Fruit fly (Drosophila melanogaster) whole organism, prepupa: ENCODE results near the gene CG9784.
A peak's percentile ranks its signal among the peaks of the same experiment; 100 is the strongest.

ENCODE experiments used
- Blimp-1 ChIP-seq: fragments of 200-800 bp; sonication (Bioruptor generic); optimal IDR thresholded peaks from 3 replicates; lab custom pipeline; 2017; ENCODE audit warnings: missing biosample characterization, missing genetic modification characterization, mild to moderate bottlenecking, moderate library complexity, missing genetic modification reagents
- CG10631 ChIP-seq: fragments of 200-800 bp; sonication (Bioruptor generic); optimal IDR thresholded peaks from 2 replicates; lab custom pipeline; 2016; ENCODE audit warnings: missing biosample characterization, missing genetic modification characterization
- CG10669 ChIP-seq: fragments of 200-800 bp; sonication (Bioruptor generic); optimal IDR thresholded peaks from 3 replicates; lab custom pipeline; 2018; ENCODE audit warnings: missing biosample characterization, mild to moderate bottlenecking, missing genetic modification characterization, moderate library complexity
- CG11294 ChIP-seq: fragments of 200-800 bp; sonication (Bioruptor generic); IDR thresholded peaks from 2 replicates; pipeline ENCODE4 v1.3.6; 2022; ENCODE audit warnings: missing biosample characterization, missing genetic modification characterization
- CG11762 ChIP-seq: fragments of 200-800 bp; sonication (Bioruptor generic); optimal IDR thresholded peaks from 3 replicates; lab custom pipeline; 2016; ENCODE audit warnings: missing biosample characterization, missing genetic modification characterization; ENCODE audit not compliant: insufficient read depth
- CG15336 ChIP-seq: fragments of 200-800 bp; sonication (Bioruptor generic); IDR thresholded peaks from 2 replicates; pipeline ENCODE4 v1.3.6; 2022; ENCODE audit warnings: missing biosample characterization, missing genetic modification characterization
- CG1621 ChIP-seq: fragments of 200-800 bp; sonication (Bioruptor generic); optimal IDR thresholded peaks from 3 replicates; lab custom pipeline; 2018; ENCODE audit warnings: missing biosample characterization, mild to moderate bottlenecking, missing genetic modification characterization
- CG16779 ChIP-seq: fragments of 200-800 bp; sonication (Bioruptor generic); optimal IDR thresholded peaks from 3 replicates; lab custom pipeline; 2017; ENCODE audit warnings: missing biosample characterization, mild to moderate bottlenecking, missing genetic modification characterization
- CG3032 ChIP-seq: fragments of 200-800 bp; optimal IDR thresholded peaks from 2 replicates; lab custom pipeline; 2019; ENCODE audit warnings: missing biosample characterization, mild to moderate bottlenecking, missing genetic modification characterization, moderate library complexity
- CG31627 ChIP-seq: fragments of 200-800 bp; sonication (Bioruptor generic); optimal IDR thresholded peaks from 3 replicates; lab custom pipeline; 2016; ENCODE audit warnings: missing biosample characterization, missing genetic modification characterization
- CG32006 ChIP-seq: fragments of 200-800 bp; sonication (Bioruptor generic); optimal IDR thresholded peaks from 3 replicates; lab custom pipeline; 2017; ENCODE audit warnings: missing biosample characterization, mild to moderate bottlenecking, missing genetic modification characterization
- CG34406 ChIP-seq: fragments of 200-800 bp; sonication (Bioruptor generic); optimal IDR thresholded peaks from 3 replicates; lab custom pipeline; 2016; ENCODE audit warnings: missing biosample characterization, missing genetic modification characterization
- CG4318 ChIP-seq: fragments of 200-800 bp; sonication (Bioruptor generic); optimal IDR thresholded peaks from 3 replicates; lab custom pipeline; 2017; ENCODE audit warnings: missing biosample characterization, mild to moderate bottlenecking, missing genetic modification characterization
- CG6163 ChIP-seq: fragments of 200-800 bp; sonication (Bioruptor generic); IDR thresholded peaks from 3 replicates; pipeline ENCODE4 v1.3.6; 2022; ENCODE audit warnings: missing biosample characterization, missing genetic modification characterization
- CG6792 ChIP-seq: fragments of 200-800 bp; sonication (Bioruptor generic); optimal IDR thresholded peaks from 3 replicates; lab custom pipeline; 2016; ENCODE audit warnings: missing biosample characterization, missing genetic modification characterization
- CG6808 ChIP-seq: fragments of 200-800 bp; sonication (Bioruptor generic); optimal IDR thresholded peaks from 3 replicates; lab custom pipeline; 2017; ENCODE audit warnings: missing biosample characterization, missing genetic modification characterization, mild to moderate bottlenecking, moderate library complexity, missing genetic modification reagents
- CG6854 ChIP-seq: fragments of 200-800 bp; sonication (Bioruptor generic); optimal IDR thresholded peaks from 2 replicates; lab custom pipeline; 2017; ENCODE audit warnings: missing biosample characterization, mild to moderate bottlenecking, missing genetic modification characterization
- CG7368 ChIP-seq: fragments of 200-800 bp; sonication (Bioruptor generic); optimal IDR thresholded peaks from 3 replicates; lab custom pipeline; 2016; ENCODE audit warnings: missing biosample characterization, missing genetic modification characterization
- CG8119 ChIP-seq: fragments of 200-800 bp; sonication (Bioruptor generic); IDR thresholded peaks from 3 replicates; pipeline ENCODE4 v1.3.6; 2022; ENCODE audit warnings: missing biosample characterization, missing genetic modification characterization
- CG8319 ChIP-seq: fragments of 200-800 bp; sonication (Bioruptor generic); optimal IDR thresholded peaks from 3 replicates; lab custom pipeline; 2016; ENCODE audit warnings: missing biosample characterization, missing genetic modification characterization
- CG8632 ChIP-seq: fragments of 200-800 bp; sonication (Bioruptor generic); optimal IDR thresholded peaks from 3 replicates; lab custom pipeline; 2016; ENCODE audit warnings: missing biosample characterization, missing genetic modification characterization
- CG9139 ChIP-seq: fragments of 200-800 bp; sonication (Bioruptor generic); optimal IDR thresholded peaks from 3 replicates; lab custom pipeline; 2017; ENCODE audit warnings: missing biosample characterization, mild to moderate bottlenecking, missing genetic modification characterization
- Eip75B ChIP-seq: fragments of 200-800 bp; sonication (Bioruptor generic); optimal IDR thresholded peaks from 3 replicates; lab custom pipeline; 2016; ENCODE audit warnings: missing biosample characterization, missing genetic modification characterization
- Eip78C ChIP-seq: fragments of 200-800 bp; sonication (Bioruptor generic); peaks from one replicate; lab custom pipeline; 2016; ENCODE audit warnings: missing biosample characterization, missing genetic modification characterization
- Eip93F ChIP-seq: fragments of 200-800 bp; sonication (Bioruptor generic); optimal IDR thresholded peaks from 2 replicates; lab custom pipeline; 2016; ENCODE audit warnings: missing biosample characterization, mild to moderate bottlenecking, missing genetic modification characterization
- Ets21C ChIP-seq: fragments of 200-800 bp; sonication (Bioruptor generic); optimal IDR thresholded peaks from 3 replicates; lab custom pipeline; 2016; ENCODE audit warnings: missing biosample characterization, missing genetic modification characterization
- Ets96B ChIP-seq: fragments of 200-800 bp; optimal IDR thresholded peaks from 2 replicates; lab custom pipeline; 2019; ENCODE audit warnings: missing biosample characterization, mild to moderate bottlenecking, missing genetic modification characterization, moderate library complexity
- Gug ChIP-seq: fragments of 200-800 bp; sonication (Bioruptor generic); IDR thresholded peaks from 2 replicates; pipeline ENCODE4 v1.3.6; 2022; ENCODE audit warnings: missing biosample characterization, missing genetic modification characterization
- Hr38 ChIP-seq: sonication (Bioruptor generic); optimal IDR thresholded peaks from 2 replicates; lab custom pipeline; 2016; ENCODE audit warnings: missing biosample characterization, missing genetic modification characterization
- Hr39 ChIP-seq: fragments of 200-800 bp; sonication (Bioruptor generic); optimal IDR thresholded peaks from 2 replicates; lab custom pipeline; 2016; ENCODE audit warnings: missing biosample characterization, missing genetic modification characterization
- Hr4 ChIP-seq: fragments of 200-800 bp; sonication (Bioruptor generic); optimal IDR thresholded peaks from 3 replicates; lab custom pipeline; 2016; ENCODE audit warnings: missing biosample characterization, missing genetic modification characterization
- Met ChIP-seq: fragments of 200-800 bp; sonication (Bioruptor generic); optimal IDR thresholded peaks from 3 replicates; lab custom pipeline; 2016; ENCODE audit warnings: missing biosample characterization, missing genetic modification characterization
- OdsH ChIP-seq: fragments of 200-800 bp; sonication (Bioruptor generic); optimal IDR thresholded peaks from 3 replicates; lab custom pipeline; 2016; ENCODE audit warnings: missing biosample characterization, missing genetic modification characterization
- Sox102F ChIP-seq: fragments of 200-800 bp; sonication (Bioruptor generic); optimal IDR thresholded peaks from 2 replicates; lab custom pipeline; 2016; ENCODE audit warnings: missing biosample characterization, mild to moderate bottlenecking, missing genetic modification characterization
- Sox14 ChIP-seq: fragments of 200-800 bp; sonication (Bioruptor generic); optimal IDR thresholded peaks from 3 replicates; lab custom pipeline; 2016; ENCODE audit warnings: missing biosample characterization, missing genetic modification characterization
- Sox15 ChIP-seq: fragments of 200-800 bp; sonication (Bioruptor generic); optimal IDR thresholded peaks from 3 replicates; lab custom pipeline; 2016; ENCODE audit warnings: missing biosample characterization, missing genetic modification characterization
- achi ChIP-seq: fragments of 200-800 bp; sonication (Bioruptor generic); optimal IDR thresholded peaks from 3 replicates; lab custom pipeline; 2016; ENCODE audit warnings: missing biosample characterization, missing genetic modification characterization
- acj6 ChIP-seq: fragments of 200-800 bp; sonication (Bioruptor generic); optimal IDR thresholded peaks from 3 replicates; lab custom pipeline; 2016; ENCODE audit warnings: missing biosample characterization, missing genetic modification characterization
- cyc ChIP-seq: fragments of 200-800 bp; sonication (Bioruptor generic); optimal IDR thresholded peaks from 3 replicates; lab custom pipeline; 2016; ENCODE audit warnings: missing biosample characterization, missing genetic modification characterization
- dac ChIP-seq: fragments of 200-800 bp; sonication (Bioruptor generic); optimal IDR thresholded peaks from 2 replicates; lab custom pipeline; 2017; ENCODE audit warnings: missing biosample characterization, mild to moderate bottlenecking, missing genetic modification characterization
- dsx ChIP-seq: fragments of 200-800 bp; optimal IDR thresholded peaks from 3 replicates; lab custom pipeline; 2019; ENCODE audit warnings: missing biosample characterization, mild to moderate bottlenecking, missing genetic modification characterization, moderate library complexity; ENCODE audit not compliant: poor library complexity, severe bottlenecking
- eg ChIP-seq: fragments of 200-800 bp; sonication (Bioruptor generic); IDR thresholded peaks from 3 replicates; pipeline ENCODE4 v1.3.6; 2022; ENCODE audit warnings: missing biosample characterization, missing genetic modification characterization
- esn ChIP-seq: fragments of 200-800 bp; sonication (Bioruptor generic); optimal IDR thresholded peaks from 2 replicates; lab custom pipeline; 2016; ENCODE audit warnings: missing biosample characterization, mild to moderate bottlenecking, missing genetic modification characterization, moderate library complexity
- fd59A ChIP-seq: fragments of 200-800 bp; sonication (Bioruptor generic); optimal IDR thresholded peaks from 2 replicates; lab custom pipeline; 2017; ENCODE audit warnings: missing biosample characterization, mild to moderate bottlenecking, missing genetic modification characterization, missing genetic modification reagents
- fd85E ChIP-seq: fragments of 200-800 bp; sonication (Bioruptor generic); optimal IDR thresholded peaks from 3 replicates; lab custom pipeline; 2016; ENCODE audit warnings: missing biosample characterization, missing genetic modification characterization
- lz ChIP-seq: fragments of 200-800 bp; sonication (Bioruptor generic); optimal IDR thresholded peaks from 3 replicates; lab custom pipeline; 2016; ENCODE audit warnings: missing biosample characterization, missing genetic modification characterization
- net ChIP-seq: fragments of 200-800 bp; sonication (Bioruptor generic); optimal IDR thresholded peaks from 3 replicates; lab custom pipeline; 2016; ENCODE audit warnings: missing biosample characterization, missing genetic modification characterization
- pdm3 ChIP-seq: fragments of 200-800 bp; sonication (Bioruptor generic); optimal IDR thresholded peaks from 3 replicates; lab custom pipeline; 2016; ENCODE audit warnings: missing biosample characterization, missing genetic modification characterization
- salr ChIP-seq, 2 experiments: fragments of 200-800 bp; sonication (Bioruptor generic); optimal IDR thresholded peaks; 3 replicates each; lab custom pipeline; 2016 to 2018; ENCODE audit warnings: missing biosample characterization in 2 of 2, missing genetic modification characterization in 2 of 2, mild to moderate bottlenecking in 1 of 2
- svp ChIP-seq: fragments of 200-800 bp; sonication (Bioruptor generic); peaks from one replicate; lab custom pipeline; 2016; ENCODE audit warnings: missing biosample characterization, missing genetic modification characterization
- topi ChIP-seq: fragments of 200-800 bp; sonication (Bioruptor generic); optimal IDR thresholded peaks from 3 replicates; lab custom pipeline; 2016; ENCODE audit warnings: missing biosample characterization, missing genetic modification characterization
- vri ChIP-seq: fragments of 200-800 bp; sonication (Bioruptor generic); optimal IDR thresholded peaks from 3 replicates; lab custom pipeline; 2016; ENCODE audit warnings: missing biosample characterization, mild to moderate bottlenecking, missing genetic modification characterization

Gene CG9784

DNA sequence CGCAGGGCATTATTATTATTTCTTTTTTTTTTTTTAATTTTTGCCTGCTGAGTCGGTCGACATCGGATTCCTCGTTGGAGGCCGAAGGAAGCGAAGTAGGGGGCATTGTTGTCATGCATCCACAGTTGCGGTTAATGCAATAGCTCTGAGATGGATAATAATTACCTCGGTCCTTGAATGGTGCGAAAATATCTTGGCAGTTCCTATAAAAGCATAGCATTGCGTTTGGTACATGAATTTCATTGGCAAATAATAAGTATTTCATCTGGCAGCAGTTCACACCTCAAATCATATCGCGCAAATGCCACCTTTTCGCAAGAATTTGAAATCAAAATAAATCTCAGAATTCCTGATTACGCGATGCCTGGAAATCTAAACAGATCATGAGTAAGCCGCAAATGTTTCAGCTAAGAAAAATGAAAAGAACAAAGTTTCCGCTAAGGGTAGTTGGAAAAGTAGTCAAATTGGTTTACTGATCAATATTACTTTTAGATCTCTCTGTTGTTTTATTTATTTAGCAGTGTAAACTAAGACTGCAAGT is 48.1 kb upstream of the CG9784 start:
- TF ChIP-seq salr (GFP tag; optimal IDR thresholded peaks at IDR 0.05; lab: Kevin White, UChicago) = peak in 1 of 2 experiments; percentile 22
- peak; percentile 12 for TF ChIP-seq CG10669 (GFP tag; lab: Kevin White, UChicago)
- peak; percentile 56 for TF ChIP-seq lz (GFP tag; lab: Kevin White, UChicago)
- peak; percentile 31 for TF ChIP-seq CG10631 (GFP tag; lab: Kevin White, UChicago)
- TF ChIP-seq Ets96B (tag; lab: Kevin White, UChicago) = no peak
- TF ChIP-seq CG31627 (GFP tag; lab: Kevin White, UChicago) = peak; percentile 55
- no peak for TF ChIP-seq CG1621 (tag; lab: Kevin White, UChicago)
- no peak for TF ChIP-seq CG15336 (GFP tag; lab: Robert Waterston, UW)
- TF ChIP-seq Hr38 (GFP tag; lab: Kevin White, UChicago) = no peak
- TF ChIP-seq Gug = no peak
- no peak for TF ChIP-seq CG8119
- TF ChIP-seq Sox14 (GFP tag; lab: Kevin White, UChicago) = peak; percentile 28
- TF ChIP-seq CG8319 (GFP tag; lab: Kevin White, UChicago) = no peak
- TF ChIP-seq net (GFP tag; lab: Kevin White, UChicago) = no peak
- peak; percentile 31 for TF ChIP-seq CG6792 (GFP tag; lab: Kevin White, UChicago)
- TF ChIP-seq fd85E = no peak
- peak; percentile 42 for TF ChIP-seq Met (GFP tag; lab: Kevin White, UChicago)
- no peak for TF ChIP-seq CG9139 (GFP tag; lab: Kevin White, UChicago)
- TF ChIP-seq CG6808 (GFP tag; lab: Kevin White, UChicago) = no peak
- TF ChIP-seq Ets21C = peak; percentile 31
- peak; percentile 18; the same call in 1 of the 3 replicates for TF ChIP-seq CG6163 (GFP tag; lab: Robert Waterston, UW)
- TF ChIP-seq CG11762 = no peak
- TF ChIP-seq Sox15 (GFP tag; lab: Kevin White, UChicago) = peak; percentile 49
- TF ChIP-seq achi (GFP tag; lab: Kevin White, UChicago) = no peak
- TF ChIP-seq CG7368 (GFP tag; lab: Kevin White, UChicago) = no peak
- no peak for TF ChIP-seq vri (GFP tag; lab: Kevin White, UChicago)
- TF ChIP-seq CG6854 (GFP tag; lab: Kevin White, UChicago) = no peak
- no peak for TF ChIP-seq Hr4
- TF ChIP-seq CG4318 (GFP tag; lab: Kevin White, UChicago) = no peak
- peak; percentile 30 for TF ChIP-seq OdsH (GFP tag; lab: Kevin White, UChicago)
- TF ChIP-seq CG16779 (tag; lab: Kevin White, UChicago) = no peak
- peak; percentile 28 for TF ChIP-seq fd59A
- peak; percentile 33 for TF ChIP-seq CG34406 (GFP tag; lab: Kevin White, UChicago)
- no peak for TF ChIP-seq Eip93F
- no peak for TF ChIP-seq Blimp-1
- TF ChIP-seq Eip78C (GFP tag; lab: Kevin White, UChicago) = peak; percentile 82
- peak; percentile 22 for TF ChIP-seq Sox102F (GFP tag; lab: Kevin White, UChicago)
- TF ChIP-seq acj6 (GFP tag; lab: Kevin White, UChicago) = peak; percentile 20
- no peak for TF ChIP-seq dac (GFP tag; lab: Kevin White, UChicago)
- TF ChIP-seq Eip75B (GFP tag; lab: Kevin White, UChicago) = peak; percentile 55
- TF ChIP-seq CG3032 = peak; percentile 19
- TF ChIP-seq CG8632 (GFP tag; lab: Kevin White, UChicago) = peak; percentile 15
- peak; percentile 81 for TF ChIP-seq svp
- no peak for TF ChIP-seq CG11294
- TF ChIP-seq eg (GFP tag; lab: Robert Waterston, UW) = no peak
- TF ChIP-seq esn (GFP tag; lab: Kevin White, UChicago) = peak; percentile 67
- TF ChIP-seq CG32006 = peak; percentile 46
- TF ChIP-seq topi = peak; percentile 33
- peak; percentile 31 for TF ChIP-seq cyc (GFP tag; lab: Kevin White, UChicago)
- TF ChIP-seq Hr39 (GFP tag; lab: Kevin White, UChicago) = peak; percentile 64
- TF ChIP-seq pdm3 (GFP tag; lab: Kevin White, UChicago) = peak; percentile 49
- no peak for TF ChIP-seq dsx
